Worm (Caenorhabditis elegans) whole organism, L4 larva: ENCODE measurements around the gene C15F1.1.
"Not testable (repeated sequence)": the region's sequence is repeated elsewhere in the genome, so short reads cannot be mapped to it uniquely, and the experiment has no call there.

ENCODE experiments used
- F37D6.2 ChIP-seq: sonication (generic microtip); optimal IDR thresholded peaks from 2 replicates; lab custom pipeline; 2016; ENCODE audit warnings: mild to moderate bottlenecking, missing genetic modification characterization, missing compliant biosample characterization
- F44E2.7 ChIP-seq: fragments of 200-800 bp; sonication (Bioruptor generic); IDR thresholded peaks from 2 replicates; pipeline ENCODE4 v2.1.2; 2022; ENCODE audit warnings: missing genetic modification characterization, missing compliant biosample characterization
- F49E8.2 ChIP-seq: sonication (generic microtip); optimal IDR thresholded peaks from 2 replicates; lab custom pipeline; 2016; ENCODE audit warnings: missing compliant biosample characterization, mild to moderate bottlenecking, missing genetic modification characterization, borderline replicate concordance
- T20F7.1 ChIP-seq: fragments of 200-800 bp; sonication (Bioruptor generic); optimal IDR thresholded peaks from 2 replicates; lab custom pipeline; 2018; ENCODE audit warnings: mild to moderate bottlenecking, missing genetic modification characterization, missing compliant biosample characterization
- Y48G9A.11 ChIP-seq: fragments of 200-800 bp; sonication (Bioruptor generic); IDR thresholded peaks from 2 replicates; pipeline ENCODE4 v1.3.6; 2022; ENCODE audit warnings: missing genetic modification reagents, missing genetic modification characterization, missing compliant biosample characterization
- Y75B8A.6 ChIP-seq: fragments of 200-800 bp; sonication (Bioruptor generic); IDR thresholded peaks from 2 replicates; pipeline ENCODE4 v1.3.6; 2022; ENCODE audit warnings: missing genetic modification reagents, missing genetic modification characterization, missing compliant biosample characterization
- ZK337.2 ChIP-seq: fragments of 200-800 bp; sonication (Bioruptor generic); IDR thresholded peaks from 2 replicates; pipeline ENCODE4 v1.3.6; 2022; ENCODE audit warnings: missing genetic modification reagents, missing genetic modification characterization, missing compliant biosample characterization
- aha-1 ChIP-seq: fragments of 150-350 bp; peaks from one replicate; lab custom pipeline; 2014; ENCODE audit warnings: missing biosample characterization, missing genetic modification characterization
- arid-1 ChIP-seq: fragments of 200-800 bp; sonication (Bioruptor generic); conservative IDR thresholded peaks from 2 replicates; pipeline ENCODE4 v1.3.6; 2022; ENCODE audit warnings: missing genetic modification reagents, missing genetic modification characterization, missing compliant biosample characterization
- ceh-32 ChIP-seq: sonication (generic microtip); optimal IDR thresholded peaks from 2 replicates; lab custom pipeline; 2016; ENCODE audit warnings: mild to moderate bottlenecking, missing genetic modification characterization, missing compliant biosample characterization; ENCODE audit not compliant: poor library complexity
- ces-1 ChIP-seq: fragments of 150-350 bp; sonication (generic microtip); optimal IDR thresholded peaks from 4 replicates; lab custom pipeline; 2014; ENCODE audit warnings: missing biosample characterization, missing genetic modification reagents, missing genetic modification characterization
- daf-16 ChIP-seq, 3 experiments: sonication (generic microtip); optimal IDR thresholded peaks; 2 replicates each; lab custom pipeline; 2016 to 2017; ENCODE audit warnings: missing genetic modification characterization in 3 of 3, missing genetic modification reagents in 3 of 3, mild to moderate bottlenecking in 2 of 3, missing compliant biosample characterization in 2 of 3, missing biosample characterization in 1 of 3, moderate library complexity in 1 of 3
- daf-19 ChIP-seq: fragments of 200-800 bp; sonication (Bioruptor generic); conservative IDR thresholded peaks from 2 replicates; pipeline ENCODE4 v1.3.6; 2022; ENCODE audit warnings: missing genetic modification characterization, missing compliant biosample characterization
- dpl-1 ChIP-seq: fragments of 150-350 bp; optimal IDR thresholded peaks from 2 replicates; lab custom pipeline; 2014; ENCODE audit warnings: missing biosample characterization, missing genetic modification reagents, missing genetic modification characterization
- egl-27 ChIP-seq: sonication (generic microtip); optimal IDR thresholded peaks from 3 replicates; lab custom pipeline; 2017; ENCODE audit warnings: missing biosample characterization, missing genetic modification reagents, missing genetic modification characterization
- fkh-10 ChIP-seq: fragments of 150-350 bp; optimal IDR thresholded peaks from 2 replicates; lab custom pipeline; 2014; ENCODE audit warnings: missing biosample characterization, missing genetic modification reagents, missing genetic modification characterization
- hlh-11 ChIP-seq: fragments of 200-800 bp; sonication (Bioruptor generic); optimal IDR thresholded peaks from 2 replicates; lab custom pipeline; 2018; ENCODE audit warnings: mild to moderate bottlenecking, missing genetic modification characterization, missing compliant biosample characterization
- hlh-30 ChIP-seq: sonication (generic microtip); optimal IDR thresholded peaks from 2 replicates; lab custom pipeline; 2017; ENCODE audit warnings: antibody characterized with exemption, mild to moderate bottlenecking, missing genetic modification characterization, missing compliant biosample characterization; ENCODE audit not compliant: insufficient read depth
- hmg-1.1 ChIP-seq: fragments of 200-800 bp; sonication (Bioruptor generic); IDR thresholded peaks from 2 replicates; pipeline ENCODE4 v1.3.6; 2022; ENCODE audit warnings: missing genetic modification reagents, missing genetic modification characterization, missing compliant biosample characterization
- jun-1 ChIP-seq: fragments of 150-350 bp; optimal IDR thresholded peaks from 2 replicates; lab custom pipeline; 2014; ENCODE audit warnings: missing biosample characterization, missing genetic modification reagents, missing genetic modification characterization
- lin-1 ChIP-seq: fragments of 200-800 bp; sonication (Bioruptor generic); IDR thresholded peaks from 2 replicates; pipeline ENCODE4 v1.3.6; 2022; ENCODE audit warnings: missing genetic modification reagents, missing genetic modification characterization, missing compliant biosample characterization
- lin-38 ChIP-seq: fragments of 200-800 bp; sonication (Bioruptor generic); IDR thresholded peaks from 2 replicates; pipeline ENCODE4 v1.3.6; 2022; ENCODE audit warnings: missing genetic modification reagents, missing genetic modification characterization, missing compliant biosample characterization
- lir-3 ChIP-seq: sonication (generic microtip); optimal IDR thresholded peaks from 2 replicates; lab custom pipeline; 2016; ENCODE audit warnings: mild to moderate bottlenecking, missing genetic modification characterization, missing compliant biosample characterization
- lsy-2 ChIP-seq, 2 experiments: fragments of 150-350 bp in 1 of 2; sonication (generic microtip) in 1 of 2; optimal IDR thresholded peaks; 2 replicates each; lab custom pipeline; 2014 to 2017; ENCODE audit warnings: missing biosample characterization in 2 of 2, missing genetic modification characterization in 2 of 2
- madf-5 ChIP-seq, 2 experiments: fragments of 200-800 bp; sonication (Bioruptor generic); IDR thresholded peaks; 2 replicates each; pipeline ENCODE4 v1.3.6; 2022; ENCODE audit warnings: missing compliant biosample characterization in 2 of 2, missing genetic modification characterization in 2 of 2
- mes-2 ChIP-seq: sonication (generic microtip); optimal IDR thresholded peaks from 2 replicates; lab custom pipeline; 2016; ENCODE audit warnings: missing genotype, mild to moderate bottlenecking, missing genetic modification characterization, missing compliant biosample characterization; ENCODE audit not compliant: poor library complexity, severe bottlenecking
- mxl-2 ChIP-seq: fragments of 200-800 bp; sonication (Bioruptor generic); conservative IDR thresholded peaks from 2 replicates; pipeline ENCODE4 v1.3.6; 2022; ENCODE audit warnings: missing genetic modification reagents, missing genetic modification characterization, missing compliant biosample characterization
- nhr-11 ChIP-seq: fragments of 150-350 bp; optimal IDR thresholded peaks from 2 replicates; lab custom pipeline; 2014; ENCODE audit warnings: missing biosample characterization, missing genetic modification characterization
- nhr-111 ChIP-seq: fragments of 200-800 bp; sonication (Bioruptor generic); optimal IDR thresholded peaks from 2 replicates; lab custom pipeline; 2018; ENCODE audit warnings: mild to moderate bottlenecking, missing genetic modification characterization, missing compliant biosample characterization
- nhr-41 ChIP-seq: fragments of 200-800 bp; sonication (Bioruptor generic); IDR thresholded peaks from 2 replicates; pipeline ENCODE4 v1.3.6; 2022; ENCODE audit warnings: missing genetic modification reagents, missing genetic modification characterization, missing compliant biosample characterization
- nhr-42 ChIP-seq: fragments of 200-800 bp; sonication (Bioruptor generic); IDR thresholded peaks from 2 replicates; pipeline ENCODE4 v1.3.6; 2022; ENCODE audit warnings: missing genetic modification characterization, missing compliant biosample characterization
- sdz-12 ChIP-seq: fragments of 200-800 bp; sonication (Bioruptor generic); optimal IDR thresholded peaks from 2 replicates; lab custom pipeline; 2018; ENCODE audit warnings: mild to moderate bottlenecking, missing genetic modification characterization, missing compliant biosample characterization
- snpc-1.2 ChIP-seq: fragments of 200-800 bp; sonication (Bioruptor generic); IDR thresholded peaks from 2 replicates; pipeline ENCODE4 v1.3.6; 2022; ENCODE audit warnings: missing genetic modification reagents, missing genetic modification characterization, missing compliant biosample characterization
- tra-1 ChIP-seq: fragments of 200-800 bp; sonication (Bioruptor generic); IDR thresholded peaks from 2 replicates; pipeline ENCODE4 v1.3.6; 2022; ENCODE audit warnings: missing genetic modification reagents, missing genetic modification characterization, missing compliant biosample characterization
- unc-62 ChIP-seq, 3 experiments: fragments of 150-350 bp in 1 of 3; sonication (generic microtip); optimal IDR thresholded peaks in 2 of 3; peaks in 1 of 3; 1 replicate in 1 of 3; 2 replicates in 2 of 3; lab custom pipeline; 2014 to 2017; ENCODE audit warnings: missing biosample characterization in 3 of 3, missing genetic modification characterization in 3 of 3, missing genetic modification reagents in 3 of 3, missing genotype in 1 of 3
- zip-11 ChIP-seq: fragments of 200-800 bp; sonication (Bioruptor generic); IDR thresholded peaks from 2 replicates; pipeline ENCODE4 v1.3.6; 2022; ENCODE audit warnings: missing genetic modification characterization, missing compliant biosample characterization
- ztf-11 ChIP-seq: fragments of 150-350 bp; optimal IDR thresholded peaks from 2 replicates; lab custom pipeline; 2014; ENCODE audit warnings: missing biosample characterization, missing genetic modification characterization

Gene C15F1.1

DNA sequence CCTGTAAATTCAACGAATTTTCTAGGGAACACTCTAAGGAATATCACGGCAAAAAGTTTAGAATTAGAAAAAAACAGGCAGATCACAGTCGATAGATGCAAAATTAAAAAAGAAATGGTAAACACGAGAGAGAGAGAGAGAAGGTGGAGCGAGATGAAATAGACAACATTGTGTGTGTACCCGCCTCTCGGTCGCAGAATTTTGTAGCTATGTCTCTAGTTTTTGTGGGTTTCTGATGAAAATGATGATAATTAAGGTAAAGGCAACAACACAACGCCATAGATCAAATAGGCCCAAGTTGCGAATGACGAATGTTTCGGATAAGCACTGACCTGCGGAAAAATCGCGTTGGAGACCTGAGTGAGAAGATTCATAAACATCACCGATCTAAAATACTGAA is 16.2 kb upstream of the C15F1.1 start, which contains the start of gene sod-1 (continued):
- TF ChIP-seq nhr-41 (GFP tag; lab: Robert Waterston, UW), result no peak
- TF ChIP-seq lsy-2 (tag; optimal IDR thresholded peaks at IDR 0.05; lab: Kevin White, UChicago), result no peak
- TF ChIP-seq daf-19 (GFP tag; lab: Robert Waterston, UW), result no peak
- TF ChIP-seq lir-3 (tag; lab: Kevin White, UChicago), result no peak

DNA sequence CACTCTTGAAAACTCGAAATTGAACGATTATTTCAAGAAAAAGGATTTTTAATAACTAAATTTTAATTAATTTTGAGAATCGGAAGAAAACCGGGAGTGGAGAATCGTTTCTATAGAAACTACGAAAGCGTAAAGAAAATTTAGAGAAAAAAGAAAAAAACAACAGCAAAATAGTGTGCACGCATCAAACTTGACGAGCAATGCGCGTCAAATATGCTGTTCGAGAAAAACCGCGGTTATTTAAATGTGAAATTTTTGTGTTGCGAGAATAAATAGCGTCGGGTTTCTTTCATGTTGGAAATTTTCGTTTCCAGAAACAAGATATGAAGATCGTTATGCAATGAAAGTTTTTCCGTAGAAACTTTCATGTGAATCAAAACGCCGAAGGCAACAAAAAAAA is 15.7 kb upstream of the C15F1.1 start:
- TF ChIP-seq ces-1 (GFP tag; lab: Kevin White, UChicago) (no peak), hlh-30 (tag; lab: Kevin White, UChicago) (peak; percentile 57), T20F7.1 (GFP tag; lab: Kevin White, UChicago) (peak; percentile 65), hmg-1.1 (GFP tag; lab: Robert Waterston, UW) (peak; percentile 43; the same call in 1 of the 2 replicates), lsy-2 (tag; optimal IDR thresholded peaks at IDR 0.05; lab: Kevin White, UChicago) (peak in 1 of 2 experiments; percentile 76), dpl-1 (peak; percentile 88), fkh-10 (GFP tag; lab: Kevin White, UChicago) (no peak), lin-38 (GFP tag; lab: Robert Waterston, UW) (peak; percentile 52), mes-2 (peak; percentile 74), F44E2.7 (GFP tag; lab: Robert Waterston, UW) (no peak)
- TF ChIP-seq, all 104 proteins: peak for 7

DNA sequence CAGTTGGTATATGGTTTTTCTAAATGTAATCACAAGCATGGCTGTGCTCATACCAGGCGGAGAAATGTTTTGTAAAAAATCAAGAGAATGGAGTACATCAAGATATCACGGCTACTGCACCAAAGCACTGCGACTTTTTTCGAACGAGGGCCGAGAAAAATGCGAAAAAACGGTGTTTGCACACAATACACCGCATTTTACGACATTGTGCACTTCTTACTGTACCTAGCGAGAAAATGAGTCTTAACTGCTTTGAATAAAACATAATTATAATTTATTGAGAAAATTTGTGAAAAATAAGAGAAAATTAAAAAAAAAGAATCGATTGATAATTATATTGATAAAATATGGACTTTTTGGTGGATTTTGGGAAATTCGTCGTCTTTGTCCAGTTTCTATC is 14.0 kb upstream of the C15F1.1 start:
- TF ChIP-seq ZK337.2, result no peak
- no peak for TF ChIP-seq snpc-1.2 (GFP tag; lab: Robert Waterston, UW)
- no peak for TF ChIP-seq lin-38 (GFP tag; lab: Robert Waterston, UW)
- no peak for TF ChIP-seq ceh-32
- no peak for TF ChIP-seq nhr-111 (GFP tag; lab: Kevin White, UChicago)
- no peak for TF ChIP-seq hlh-11
- no peak for TF ChIP-seq jun-1 (tag; lab: Kevin White, UChicago)
- TF ChIP-seq sdz-12 (GFP tag; lab: Kevin White, UChicago), result no peak
- no peak for TF ChIP-seq nhr-42
- TF ChIP-seq Y48G9A.11 (GFP tag; lab: Robert Waterston, UW), result no peak
- TF ChIP-seq F49E8.2, result no peak
- TF ChIP-seq Y75B8A.6 (GFP tag; lab: Robert Waterston, UW), result no peak
- TF ChIP-seq tra-1 (GFP tag; lab: Robert Waterston, UW), result no peak
- TF ChIP-seq zip-11 (GFP tag; lab: Robert Waterston, UW), result no peak
- TF ChIP-seq lsy-2 (tag; optimal IDR thresholded peaks at IDR 0.05; lab: Kevin White, UChicago), result peak in 1 of 2 experiments; percentile 62
- TF ChIP-seq nhr-11 (tag; lab: Kevin White, UChicago), result no peak
- no peak for TF ChIP-seq arid-1 (GFP tag; lab: Robert Waterston, UW)
- no peak for TF ChIP-seq egl-27
- no peak for TF ChIP-seq mxl-2 (GFP tag; lab: Robert Waterston, UW)
- no peak for TF ChIP-seq F37D6.2 (tag; lab: Kevin White, UChicago)
- TF ChIP-seq lin-1, result no peak
- TF ChIP-seq ztf-11 (tag; lab: Kevin White, UChicago), result no peak
- TF ChIP-seq madf-5 (GFP tag; IDR thresholded peaks at IDR 0.05; lab: Robert Waterston, UW), result no peak
- TF ChIP-seq dpl-1, result peak; percentile 20
- no peak for TF ChIP-seq aha-1 (tag; lab: Kevin White, UChicago)
- TF ChIP-seq mes-2, result peak; percentile 35

DNA sequence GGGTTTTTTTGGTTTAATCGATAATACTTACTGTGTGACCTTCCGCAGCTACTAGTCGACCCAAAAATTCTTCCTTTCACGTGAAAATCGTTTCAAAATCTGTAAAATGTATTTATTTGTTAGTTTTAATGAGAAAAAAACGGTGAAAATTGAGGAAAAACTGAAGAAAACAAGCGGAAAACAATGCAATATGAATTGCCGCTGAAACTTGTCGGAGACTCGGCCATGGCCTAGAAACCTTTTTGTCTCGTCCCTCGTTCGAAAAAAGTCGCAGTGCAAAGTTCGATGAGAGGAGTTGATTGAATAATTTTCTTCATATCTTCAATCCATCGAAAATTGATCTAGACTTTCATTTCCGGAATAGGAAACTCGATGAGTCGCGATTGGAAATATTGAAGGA is 11.9 kb upstream of the C15F1.1 start, which contains the start of gene C15F1.8:
C15F1.8 (minus strand) TSS at position 101 of the 400 bp plus-strand sequence.
- TF ChIP-seq ceh-32; daf-16 (GFP tag; optimal IDR thresholded peaks at IDR 0.05; lab: Kevin White, UChicago); daf-16 (tag; optimal IDR thresholded peaks at IDR 0.05; lab: Kevin White, UChicago); unc-62 (GFP tag; optimal IDR thresholded peaks at IDR 0.05 in 1 of 2; lab: Kevin White, UChicago); unc-62 (tag; optimal IDR thresholded peaks at IDR 0.05; lab: Kevin White, UChicago): not testable (repeated sequence)
